Worm (Caenorhabditis elegans) whole organism, mixed stage, embryonic: Measurements from ENCODE around the gene C25D7.15.

Source experiments
- bed-3 ChIP-seq: fragments of 200-800 bp; sonication (Bioruptor generic); optimal IDR thresholded peaks from 3 replicates; lab custom pipeline; 2018; ENCODE audit warnings: mild to moderate bottlenecking, missing genetic modification characterization, moderate library complexity, missing compliant biosample characterization
- blmp-1 ChIP-seq: fragments of 150-350 bp; optimal IDR thresholded peaks from 2 replicates; lab custom pipeline; 2014; ENCODE audit warnings: missing biosample characterization, missing genetic modification characterization
- ceh-39 ChIP-seq: fragments of 150-350 bp; optimal IDR thresholded peaks from 2 replicates; lab custom pipeline; 2014; ENCODE audit warnings: missing biosample characterization, missing genetic modification characterization
- ceh-43 ChIP-seq: fragments of 200-800 bp; sonication (Bioruptor generic); optimal IDR thresholded peaks from 2 replicates; lab custom pipeline; 2018; ENCODE audit warnings: mild to moderate bottlenecking, missing genetic modification characterization, moderate library complexity, missing compliant biosample characterization
- ceh-83 ChIP-seq: fragments of 200-800 bp; sonication (Bioruptor generic); optimal IDR thresholded peaks from 2 replicates; lab custom pipeline; 2018; ENCODE audit warnings: mild to moderate bottlenecking, missing genetic modification characterization, missing compliant biosample characterization
- ces-1 ChIP-seq: fragments of 150-350 bp; optimal IDR thresholded peaks from 2 replicates; lab custom pipeline; 2014; ENCODE audit warnings: missing biosample characterization, missing genetic modification reagents, missing genetic modification characterization
- cnd-1 ChIP-seq: fragments of 200-800 bp; sonication (Bioruptor generic); optimal IDR thresholded peaks from 2 replicates; lab custom pipeline; 2018; ENCODE audit warnings: mild to moderate bottlenecking, missing genetic modification characterization, missing compliant biosample characterization
- drap-1 ChIP-seq: fragments of 200-800 bp; sonication (Bioruptor generic); optimal IDR thresholded peaks from 3 replicates; lab custom pipeline; 2018; ENCODE audit warnings: mild to moderate bottlenecking, missing genetic modification characterization, missing compliant biosample characterization
- elt-1 ChIP-seq: sonication (generic microtip); optimal IDR thresholded peaks from 2 replicates; lab custom pipeline; 2017; ENCODE audit warnings: missing genetic modification characterization, mild to moderate bottlenecking, missing compliant biosample characterization, antibody characterized with exemption, moderate library complexity, borderline replicate concordance; ENCODE audit not compliant: insufficient read depth
- flh-1 ChIP-seq: fragments of 200-800 bp; sonication (Bioruptor generic); optimal IDR thresholded peaks from 2 replicates; lab custom pipeline; 2018; ENCODE audit warnings: mild to moderate bottlenecking, missing genetic modification characterization, moderate library complexity, missing compliant biosample characterization
- ham-2 ChIP-seq: fragments of 200-800 bp; sonication (Bioruptor generic); optimal IDR thresholded peaks from 2 replicates; lab custom pipeline; 2018; ENCODE audit warnings: mild to moderate bottlenecking, missing genetic modification characterization, missing compliant biosample characterization
- hlh-1 ChIP-seq: fragments of 150-350 bp; optimal IDR thresholded peaks from 2 replicates; lab custom pipeline; 2014; ENCODE audit warnings: missing biosample characterization, missing genetic modification reagents, missing genetic modification characterization
- lin-32 ChIP-seq: fragments of 200-800 bp; sonication (Bioruptor generic); optimal IDR thresholded peaks from 2 replicates; lab custom pipeline; 2018; ENCODE audit warnings: mild to moderate bottlenecking, missing genetic modification characterization, missing compliant biosample characterization
- lsy-2 ChIP-seq: fragments of 150-350 bp; optimal IDR thresholded peaks from 2 replicates; lab custom pipeline; 2014; ENCODE audit warnings: missing biosample characterization, missing genetic modification characterization
- mab-5 ChIP-seq: fragments of 150-350 bp; optimal IDR thresholded peaks from 2 replicates; lab custom pipeline; 2014; ENCODE audit warnings: missing biosample characterization, missing genetic modification characterization
- mep-1 ChIP-seq: fragments of 150-350 bp; optimal IDR thresholded peaks from 2 replicates; lab custom pipeline; 2017; ENCODE audit warnings: missing biosample characterization, missing genetic modification reagents, missing genetic modification characterization, inconsistent platforms
- mls-2 ChIP-seq: sonication (generic microtip); optimal IDR thresholded peaks from 2 replicates; lab custom pipeline; 2016; ENCODE audit warnings: mild to moderate bottlenecking, missing genetic modification characterization, moderate library complexity, missing compliant biosample characterization
- nhr-12 ChIP-seq: fragments of 150-350 bp; optimal IDR thresholded peaks from 2 replicates; lab custom pipeline; 2014; ENCODE audit warnings: missing biosample characterization, missing genetic modification characterization
- nhr-2 ChIP-seq: fragments of 150-350 bp; optimal IDR thresholded peaks from 2 replicates; lab custom pipeline; 2014; ENCODE audit warnings: missing biosample characterization, missing genetic modification characterization
- nhr-237 ChIP-seq: fragments of 150-350 bp; optimal IDR thresholded peaks from 2 replicates; lab custom pipeline; 2014; ENCODE audit warnings: missing biosample characterization, missing genetic modification characterization
- nhr-28 ChIP-seq: fragments of 150-350 bp; optimal IDR thresholded peaks from 2 replicates; lab custom pipeline; 2014; ENCODE audit warnings: missing biosample characterization, missing genetic modification characterization
- nhr-76 ChIP-seq: sonication (generic microtip); optimal IDR thresholded peaks from 2 replicates; lab custom pipeline; 2017; ENCODE audit warnings: missing biosample characterization, missing genetic modification characterization
- pha-4 ChIP-seq: fragments of 150-350 bp; optimal IDR thresholded peaks from 2 replicates; lab custom pipeline; 2018; ENCODE audit warnings: missing biosample characterization, missing genetic modification reagents, missing genetic modification characterization
- sem-2 ChIP-seq: fragments of 200-800 bp; sonication (Bioruptor generic); optimal IDR thresholded peaks from 2 replicates; lab custom pipeline; 2018; ENCODE audit warnings: mild to moderate bottlenecking, missing genetic modification characterization, missing compliant biosample characterization
- sptf-1 ChIP-seq: sonication (generic microtip); optimal IDR thresholded peaks from 2 replicates; lab custom pipeline; 2017; ENCODE audit warnings: mild to moderate bottlenecking, missing genetic modification characterization, moderate library complexity, missing compliant biosample characterization
- unc-120 ChIP-seq: sonication (generic microtip); optimal IDR thresholded peaks from 2 replicates; lab custom pipeline; 2017; ENCODE audit warnings: missing genetic modification characterization, missing compliant biosample characterization; ENCODE audit not compliant: poor library complexity, severe bottlenecking
- unc-39 ChIP-seq: fragments of 150-350 bp; optimal IDR thresholded peaks from 2 replicates; lab custom pipeline; 2014; ENCODE audit warnings: missing biosample characterization, missing genetic modification characterization
- unc-62 ChIP-seq: fragments of 150-350 bp; optimal IDR thresholded peaks from 2 replicates; lab custom pipeline; 2014; ENCODE audit warnings: missing biosample characterization, missing genetic modification reagents, missing genetic modification characterization
- zip-8 ChIP-seq: fragments of 150-350 bp; optimal IDR thresholded peaks from 2 replicates; lab custom pipeline; 2014; ENCODE audit warnings: missing biosample characterization, missing genetic modification characterization
- ztf-11 ChIP-seq: fragments of 150-350 bp; optimal IDR thresholded peaks from 2 replicates; lab custom pipeline; 2014; ENCODE audit warnings: missing biosample characterization, missing genetic modification characterization

The C25D7.15 gene

DNA sequence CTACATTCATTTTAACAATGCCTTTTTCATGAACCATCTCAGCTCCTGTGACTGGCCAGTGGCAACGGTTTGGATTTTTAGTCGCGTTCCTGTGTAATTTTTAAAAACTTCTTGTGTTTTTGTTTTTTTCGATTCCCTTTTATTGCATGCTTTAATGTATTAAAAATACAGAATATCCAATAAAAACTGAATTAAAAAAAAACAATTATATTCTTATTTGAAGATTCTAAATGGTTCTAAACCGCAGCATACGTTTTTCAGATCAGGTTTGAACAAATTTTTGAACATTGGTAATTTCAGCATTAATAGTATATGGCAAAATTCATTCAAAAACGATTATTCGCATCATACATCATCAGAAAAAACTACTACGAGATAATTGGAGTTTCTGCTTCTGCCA is 8.8 kb downstream of the C25D7.15 start, which contains the start of gene dnj-3:
TSS of gene dnj-3 (plus strand) at position 301 of the 400 bp plus-strand sequence.
- TF ChIP-seq nhr-12 (tag; lab: Kevin White, UChicago) (no peak), ham-2 (no peak), unc-62 (GFP tag; lab: Kevin White, UChicago) (no peak), ceh-83 (GFP tag; lab: Kevin White, UChicago) (no peak)
- TF ChIP-seq, all 35 proteins: peak for 0

DNA sequence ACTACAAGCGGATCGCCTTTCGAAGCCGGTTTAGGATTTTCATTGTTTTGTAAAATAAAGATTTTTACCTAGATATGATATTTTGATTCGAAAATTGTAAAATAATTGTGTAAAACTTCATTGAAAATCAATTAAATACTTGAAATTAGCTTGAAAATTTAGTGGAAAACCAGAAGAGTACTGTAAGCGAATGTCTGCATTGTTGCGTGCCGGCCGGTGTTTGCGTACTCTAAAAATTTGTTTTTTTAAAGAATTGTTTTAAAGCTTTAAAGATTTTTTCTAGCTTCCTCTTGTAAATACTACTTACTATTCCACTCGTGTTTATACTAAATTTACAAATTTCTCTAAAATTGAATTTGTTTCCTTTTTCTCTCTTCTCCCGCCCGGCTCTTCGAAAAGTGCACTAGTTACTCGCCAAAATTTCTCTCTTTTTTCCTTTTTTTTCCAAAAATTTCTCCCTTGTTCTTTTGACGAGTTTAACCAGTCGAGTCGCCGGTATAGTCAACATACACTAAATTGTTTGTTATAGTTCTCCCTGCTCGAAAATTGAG is 9.9 kb downstream of the C25D7.15 start:
- no peak for TF ChIP-seq ceh-43 (GFP tag; lab: Kevin White, UChicago)
- TF ChIP-seq ces-1 (GFP tag; lab: Kevin White, UChicago), result peak; percentile 87
- TF ChIP-seq sptf-1 (tag; lab: Kevin White, UChicago), result no peak
- peak; percentile 82 for TF ChIP-seq lsy-2 (tag; lab: Kevin White, UChicago)

DNA sequence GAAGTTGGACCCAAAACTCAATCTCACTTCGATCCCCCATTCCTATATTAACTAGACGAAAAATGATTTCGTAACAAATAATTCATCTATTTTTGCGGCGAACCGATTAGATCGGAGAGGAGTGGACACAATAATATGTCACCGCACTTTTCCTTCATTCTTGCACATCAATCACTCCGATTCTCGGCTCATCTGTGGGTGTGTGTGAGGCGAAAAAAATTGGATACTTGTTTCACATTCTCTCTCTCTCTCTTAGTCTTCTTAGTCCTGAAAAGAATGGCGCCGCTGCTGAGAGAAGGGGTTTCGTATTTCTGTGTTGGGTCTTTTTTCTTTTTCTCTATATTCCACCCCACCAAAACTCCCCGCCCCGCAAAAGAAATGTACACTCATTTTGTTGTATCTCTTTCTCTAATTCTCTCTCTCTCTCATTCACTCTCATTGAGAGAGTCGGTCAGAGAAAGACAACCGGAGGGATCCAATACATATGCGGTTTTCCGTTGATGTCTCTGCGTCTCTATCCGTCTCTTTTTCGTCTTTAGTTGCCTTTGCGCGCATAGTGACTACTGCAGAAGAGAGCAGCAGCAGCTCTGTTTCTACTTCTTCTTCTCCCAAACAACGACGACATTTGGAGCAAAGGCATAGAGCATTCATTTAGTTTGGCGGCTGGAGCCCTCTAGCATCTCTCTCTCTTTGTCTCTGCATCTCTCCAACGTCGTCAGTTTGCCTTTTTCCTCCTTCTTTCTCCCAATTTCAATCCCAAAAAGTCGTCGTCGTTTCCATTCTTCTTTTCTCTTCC is 11.6 kb downstream of the C25D7.15 start, which contains the start of gene unc-76:
TSS of gene unc-76 (plus strand) at position 746 of the 796 bp plus-strand sequence.
- TF ChIP-seq pha-4 (tag; lab: Kevin White, UChicago), result peak; percentile 79
- TF ChIP-seq nhr-76 (tag; lab: Kevin White, UChicago), result no peak
- TF ChIP-seq sem-2, result no peak
- peak; percentile 60 for TF ChIP-seq nhr-237 (tag; lab: Kevin White, UChicago)
- TF ChIP-seq ztf-11 (tag; lab: Kevin White, UChicago), result no peak
- no peak for TF ChIP-seq nhr-12 (tag; lab: Kevin White, UChicago)
- TF ChIP-seq mls-2, result peak; percentile 57
- no peak for TF ChIP-seq blmp-1
- TF ChIP-seq lsy-2 (tag; lab: Kevin White, UChicago), result peak; percentile 52
- no peak for TF ChIP-seq lin-32 (GFP tag; lab: Kevin White, UChicago)
- TF ChIP-seq nhr-2 (tag; lab: Kevin White, UChicago), result peak; percentile 39
- TF ChIP-seq ceh-83 (GFP tag; lab: Kevin White, UChicago), result no peak
- TF ChIP-seq ces-1 (GFP tag; lab: Kevin White, UChicago), result peak; percentile 91
- peak; percentile 99 for TF ChIP-seq unc-120 (tag; lab: Kevin White, UChicago)
- TF ChIP-seq unc-62 (GFP tag; lab: Kevin White, UChicago), result peak; percentile 94
- peak; percentile 35 for TF ChIP-seq sptf-1 (tag; lab: Kevin White, UChicago)
- no peak for TF ChIP-seq zip-8 (tag; lab: Kevin White, UChicago)
- TF ChIP-seq cnd-1 (tag; lab: Kevin White, UChicago), result peak; percentile 26
- no peak for TF ChIP-seq bed-3 (GFP tag; lab: Kevin White, UChicago)
- TF ChIP-seq drap-1 (GFP tag; lab: Kevin White, UChicago), result peak; percentile 80
- no peak for TF ChIP-seq flh-1
- TF ChIP-seq mep-1 (tag; lab: Kevin White, UChicago), result peak; percentile 44
- TF ChIP-seq ceh-39 (tag; lab: Kevin White, UChicago), result peak; percentile 65
- TF ChIP-seq mab-5 (tag; lab: Kevin White, UChicago), result no peak
- TF ChIP-seq unc-39 (tag; lab: Kevin White, UChicago), result no peak
- peak; percentile 62 for TF ChIP-seq hlh-1

DNA sequence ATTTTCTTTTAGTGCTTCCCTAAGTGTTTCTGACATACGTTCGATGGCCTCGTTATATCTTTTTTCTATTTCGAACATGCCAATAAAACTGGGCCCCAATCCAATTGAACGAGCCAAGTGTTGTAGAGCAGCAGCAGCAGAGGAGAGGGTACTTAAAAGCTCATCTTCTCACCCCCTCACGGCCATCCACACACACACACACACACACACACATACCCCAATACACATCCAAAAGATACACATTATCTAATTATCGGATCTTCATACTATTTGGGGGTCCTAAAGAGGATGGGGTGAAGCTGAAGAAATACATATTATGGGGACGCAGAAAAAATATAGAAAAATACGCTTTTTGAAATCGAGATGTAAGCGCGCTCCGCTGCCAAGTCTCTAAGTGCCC is 13.1 kb downstream of the C25D7.15 start:
- TF ChIP-seq elt-1, result peak; percentile 36
- TF ChIP-seq drap-1 (GFP tag; lab: Kevin White, UChicago), result peak; percentile 70
- TF ChIP-seq ces-1 (GFP tag; lab: Kevin White, UChicago), result peak; percentile 95
- no peak for TF ChIP-seq bed-3 (GFP tag; lab: Kevin White, UChicago)
- no peak for TF ChIP-seq lin-32 (GFP tag; lab: Kevin White, UChicago)
- TF ChIP-seq unc-120 (tag; lab: Kevin White, UChicago), result no peak

DNA sequence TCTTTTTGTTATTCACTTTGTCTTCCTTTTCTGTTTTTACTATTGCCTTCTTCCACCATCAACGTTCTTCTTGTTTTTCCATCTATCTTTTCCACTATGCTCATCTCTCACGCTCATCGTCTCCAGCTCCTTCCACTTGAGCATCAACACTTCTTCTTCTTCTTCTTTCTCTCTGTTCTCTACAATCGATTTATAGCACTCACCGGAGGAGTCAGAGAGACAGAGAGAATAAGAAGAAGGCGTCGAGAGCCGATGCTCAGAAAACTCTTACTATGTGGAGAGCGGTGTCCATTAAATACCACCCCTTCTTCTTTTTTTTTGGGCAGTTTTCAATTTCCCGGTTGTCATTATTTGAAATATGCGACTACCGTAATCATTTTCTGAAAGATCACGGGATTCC is 15.3 kb downstream of the C25D7.15 start:
- TF ChIP-seq ces-1 (GFP tag; lab: Kevin White, UChicago) (peak; percentile 60), nhr-28 (no peak)
- TF ChIP-seq, all 35 proteins: peak for 1
